Fruit fly (Drosophila melanogaster) whole organism, embryonic: ENCODE measurements around the gene CG43251.
A peak's percentile ranks its signal among the peaks of the same experiment; 100 is the strongest.

ENCODE experiments used
- BtbVII ChIP-seq: fragments of 200-800 bp; sonication (Bioruptor generic); optimal IDR thresholded peaks from 3 replicates; lab custom pipeline; 2017; ENCODE audit warnings: missing biosample characterization, mild to moderate bottlenecking, missing genetic modification characterization
- CG11695 ChIP-seq: fragments of 200-800 bp; sonication (Bioruptor generic); IDR thresholded peaks from 3 replicates; pipeline ENCODE4 v1.3.6; 2022; ENCODE audit warnings: missing biosample characterization, missing genetic modification characterization
- CG11723 ChIP-seq: fragments of 200-800 bp; sonication (Bioruptor generic); optimal IDR thresholded peaks from 2 replicates; lab custom pipeline; 2017; ENCODE audit warnings: missing biosample characterization, mild to moderate bottlenecking, missing genetic modification characterization
- CG13123 ChIP-seq: fragments of 200-800 bp; sonication (Bioruptor generic); optimal IDR thresholded peaks from 2 replicates; lab custom pipeline; 2016; ENCODE audit warnings: missing biosample characterization, missing genetic modification characterization
- CG13287 ChIP-seq: fragments of 200-800 bp; sonication (Bioruptor generic); IDR thresholded peaks from 2 replicates; pipeline ENCODE4 v1.3.6; 2022; ENCODE audit warnings: missing biosample characterization, missing genetic modification characterization; ENCODE audit not compliant: partially characterized antibody
- CG13296 ChIP-seq: fragments of 200-800 bp; sonication (Bioruptor generic); optimal IDR thresholded peaks from 3 replicates; lab custom pipeline; 2018; ENCODE audit warnings: missing biosample characterization, mild to moderate bottlenecking, missing genetic modification characterization
- CG14014 ChIP-seq: fragments of 200-800 bp; sonication (Bioruptor generic); IDR thresholded peaks from 2 replicates; pipeline ENCODE4 v1.3.6; 2022; ENCODE audit warnings: missing biosample characterization, missing genetic modification characterization
- CG14710 ChIP-seq: fragments of 200-800 bp; sonication (Bioruptor generic); optimal IDR thresholded peaks from 3 replicates; lab custom pipeline; 2019; ENCODE audit warnings: missing biosample characterization, mild to moderate bottlenecking, missing genetic modification characterization, moderate library complexity
- CG14965 ChIP-seq: fragments of 200-800 bp; sonication (Bioruptor generic); optimal IDR thresholded peaks from 2 replicates; lab custom pipeline; 2016; ENCODE audit warnings: missing biosample characterization, missing genetic modification characterization, borderline replicate concordance
- CG1529 ChIP-seq: fragments of 200-800 bp; sonication (Bioruptor generic); optimal IDR thresholded peaks from 3 replicates; lab custom pipeline; 2018; ENCODE audit warnings: missing biosample characterization, missing genetic modification characterization
- CG15514 ChIP-seq: fragments of 200-800 bp; sonication (Bioruptor generic); optimal IDR thresholded peaks from 3 replicates; lab custom pipeline; 2017; ENCODE audit warnings: missing biosample characterization, missing genetic modification characterization, mild to moderate bottlenecking, moderate library complexity, missing genetic modification reagents
- CG17829 ChIP-seq: fragments of 200-800 bp; optimal IDR thresholded peaks from 2 replicates; lab custom pipeline; 2019; ENCODE audit warnings: missing biosample characterization, mild to moderate bottlenecking, missing genetic modification characterization, moderate library complexity
- CG1792 ChIP-seq: fragments of 200-800 bp; sonication (Bioruptor generic); optimal IDR thresholded peaks from 2 replicates; lab custom pipeline; 2016; ENCODE audit warnings: missing biosample characterization, missing genetic modification characterization
- CG3726 ChIP-seq: fragments of 200-800 bp; sonication (Bioruptor generic); IDR thresholded peaks from 3 replicates; pipeline ENCODE4, ENCODE4 v1.3.6; 2022; ENCODE audit warnings: missing biosample characterization, missing genetic modification characterization
- CG4617 ChIP-seq: fragments of 200-800 bp; sonication (Bioruptor generic); optimal IDR thresholded peaks from 3 replicates; lab custom pipeline; 2016; ENCODE audit warnings: missing biosample characterization, missing genetic modification characterization, borderline replicate concordance
- CG6683 ChIP-seq: fragments of 200-800 bp; sonication (Bioruptor generic); optimal IDR thresholded peaks from 2 replicates; lab custom pipeline; 2017; ENCODE audit warnings: missing biosample characterization, mild to moderate bottlenecking, missing genetic modification characterization, missing genetic modification reagents
- CG7357 ChIP-seq: fragments of 200-800 bp; sonication (Bioruptor generic); IDR thresholded peaks from 3 replicates; pipeline ENCODE4 v1.3.6; 2022; ENCODE audit warnings: missing biosample characterization, missing genetic modification characterization
- CG7556 ChIP-seq: fragments of 200-800 bp; sonication (Bioruptor generic); optimal IDR thresholded peaks from 2 replicates; lab custom pipeline; 2017; ENCODE audit warnings: missing biosample characterization, mild to moderate bottlenecking, missing genetic modification characterization
- CTCF ChIP-seq: fragments of 200-800 bp; sonication (Bioruptor generic); optimal IDR thresholded peaks from 2 replicates; lab custom pipeline; 2017; ENCODE audit warnings: missing biosample characterization, mild to moderate bottlenecking, missing genetic modification characterization, moderate library complexity
- D ChIP-seq, 2 experiments: fragments of 200-800 bp in 1 of 2; fragments of >200 bp in 1 of 2; sonication (Bioruptor generic) in 1 of 2; optimal IDR thresholded peaks; 2 replicates in 1 of 2; 3 replicates in 1 of 2; lab custom pipeline; 2017; ENCODE audit warnings: mild to moderate bottlenecking in 1 of 2, missing biosample characterization in 1 of 2, missing genetic modification characterization in 1 of 2, missing genetic modification reagents in 1 of 2
- H15 ChIP-seq: fragments of 200-800 bp; sonication (Bioruptor generic); IDR thresholded peaks from 3 replicates; pipeline ENCODE4 v1.3.6; 2022; ENCODE audit warnings: missing biosample characterization, missing genetic modification characterization
- Hey ChIP-seq: fragments of 200-800 bp; sonication (Bioruptor generic); optimal IDR thresholded peaks from 3 replicates; lab custom pipeline; 2018; ENCODE audit warnings: missing biosample characterization, mild to moderate bottlenecking, missing genetic modification characterization
- HmgZ ChIP-seq: fragments of 200-800 bp; sonication (Bioruptor generic); optimal IDR thresholded peaks from 2 replicates; lab custom pipeline; 2018; ENCODE audit warnings: missing biosample characterization, mild to moderate bottlenecking, missing genetic modification characterization
- Hr3 ChIP-seq: fragments of 200-800 bp; sonication (Bioruptor generic); optimal IDR thresholded peaks from 3 replicates; lab custom pipeline; 2016; ENCODE audit warnings: missing biosample characterization, missing genetic modification characterization
- Hsf ChIP-seq: fragments of 200-800 bp; sonication (Bioruptor generic); optimal IDR thresholded peaks from 3 replicates; lab custom pipeline; 2016; ENCODE audit warnings: missing biosample characterization, missing genetic modification characterization
- Kr ChIP-seq: fragments of 200-800 bp; sonication (Bioruptor generic); optimal IDR thresholded peaks from 2 replicates; lab custom pipeline; 2017; ENCODE audit warnings: missing biosample characterization, mild to moderate bottlenecking, missing genetic modification characterization
- Rfx ChIP-seq: fragments of 200-800 bp; sonication (Bioruptor generic); IDR thresholded peaks from 2 replicates; pipeline ENCODE4 v1.3.6; 2022; ENCODE audit warnings: missing biosample characterization, missing genetic modification characterization
- Side ChIP-seq: fragments of 200-800 bp; sonication (Bioruptor generic); optimal IDR thresholded peaks from 2 replicates; lab custom pipeline; 2016; ENCODE audit warnings: missing biosample characterization, missing genetic modification characterization
- Spps ChIP-seq: fragments of 200-800 bp; sonication (Bioruptor generic); optimal IDR thresholded peaks from 2 replicates; lab custom pipeline; 2018; ENCODE audit warnings: missing biosample characterization, mild to moderate bottlenecking, missing genetic modification characterization
- Sry-β ChIP-seq: fragments of 200-800 bp; sonication (Bioruptor generic); optimal IDR thresholded peaks from 2 replicates; lab custom pipeline; 2018; ENCODE audit warnings: missing biosample characterization, mild to moderate bottlenecking, missing genetic modification characterization, moderate library complexity
- Tbp ChIP-seq: fragments of >200 bp; optimal IDR thresholded peaks from 2 replicates; lab custom pipeline; 2018; ENCODE audit warnings: missing biosample characterization, missing genetic modification characterization
- YL-1 ChIP-seq: fragments of 200-800 bp; sonication (Bioruptor generic); optimal IDR thresholded peaks from 3 replicates; lab custom pipeline; 2017; ENCODE audit warnings: missing biosample characterization, mild to moderate bottlenecking, missing genetic modification characterization
- amos ChIP-seq: fragments of 200-800 bp; sonication (Bioruptor generic); IDR thresholded peaks from 2 replicates; pipeline ENCODE4 v1.3.6; 2022; ENCODE audit warnings: missing biosample characterization, missing genetic modification characterization; ENCODE audit not compliant: partially characterized antibody
- ara ChIP-seq: fragments of 200-800 bp; sonication (Bioruptor generic); IDR thresholded peaks from 2 replicates; pipeline ENCODE4 v1.3.6; 2022; ENCODE audit warnings: missing biosample characterization, missing genetic modification characterization
- ci ChIP-seq: fragments of 200-800 bp; sonication (Bioruptor generic); IDR thresholded peaks from 3 replicates; pipeline ENCODE4 v1.3.6; 2022; ENCODE audit warnings: missing biosample characterization, missing genetic modification characterization
- dmrt99B ChIP-seq: fragments of 200-800 bp; sonication (Bioruptor generic); optimal IDR thresholded peaks from 2 replicates; lab custom pipeline; 2018; ENCODE audit warnings: missing biosample characterization, mild to moderate bottlenecking, missing genetic modification characterization, moderate library complexity
- ems ChIP-seq: fragments of 200-800 bp; sonication (Bioruptor generic); optimal IDR thresholded peaks from 3 replicates; lab custom pipeline; 2016; ENCODE audit warnings: missing biosample characterization, missing genetic modification characterization
- esg ChIP-seq: fragments of 200-800 bp; sonication (Bioruptor generic); conservative IDR thresholded peaks from 2 replicates; pipeline ENCODE4 v1.3.6; 2022; ENCODE audit warnings: missing biosample characterization, missing genetic modification characterization
- fd96Cb ChIP-seq: fragments of 200-800 bp; sonication (Bioruptor generic); optimal IDR thresholded peaks from 2 replicates; lab custom pipeline; 2018; ENCODE audit warnings: missing biosample characterization, mild to moderate bottlenecking, missing genetic modification characterization, moderate library complexity
- gfzf ChIP-seq: fragments of 200-800 bp; sonication (Bioruptor generic); optimal IDR thresholded peaks from 2 replicates; lab custom pipeline; 2016; ENCODE audit warnings: missing biosample characterization, mild to moderate bottlenecking, missing genetic modification characterization, moderate library complexity
- h ChIP-seq: fragments of >200 bp; optimal IDR thresholded peaks from 2 replicates; lab custom pipeline; 2017
- jing ChIP-seq: fragments of 200-800 bp; sonication (Bioruptor generic); optimal IDR thresholded peaks from 2 replicates; lab custom pipeline; 2018; ENCODE audit warnings: missing biosample characterization, mild to moderate bottlenecking, missing genetic modification characterization
- kah ChIP-seq: fragments of 200-800 bp; sonication (Bioruptor generic); optimal IDR thresholded peaks from 2 replicates; lab custom pipeline; 2018; ENCODE audit warnings: missing biosample characterization, mild to moderate bottlenecking, missing genetic modification characterization
- nom ChIP-seq: fragments of 200-800 bp; sonication (Bioruptor generic); optimal IDR thresholded peaks from 2 replicates; lab custom pipeline; 2017; ENCODE audit warnings: missing biosample characterization, missing genetic modification characterization, mild to moderate bottlenecking, moderate library complexity, missing genetic modification reagents
- pho ChIP-seq: fragments of 200-800 bp; sonication (Bioruptor generic); optimal IDR thresholded peaks from 2 replicates; lab custom pipeline; 2016; ENCODE audit warnings: missing biosample characterization, missing genetic modification characterization
- phol ChIP-seq: fragments of 200-800 bp; sonication (Bioruptor generic); optimal IDR thresholded peaks from 3 replicates; lab custom pipeline; 2018; ENCODE audit warnings: missing biosample characterization, mild to moderate bottlenecking, missing genetic modification characterization, moderate library complexity
- psq ChIP-seq: fragments of 200-800 bp; sonication (Bioruptor generic); optimal IDR thresholded peaks from 2 replicates; lab custom pipeline; 2017; ENCODE audit warnings: missing biosample characterization, missing genetic modification characterization
- sens ChIP-seq: fragments of 200-800 bp; sonication (Bioruptor generic); peaks from one replicate; lab custom pipeline; 2016; ENCODE audit warnings: missing biosample characterization, missing genetic modification characterization
- slp2 ChIP-seq: fragments of 200-800 bp; sonication (Bioruptor generic); optimal IDR thresholded peaks from 2 replicates; lab custom pipeline; 2016; ENCODE audit warnings: missing biosample characterization, missing genetic modification characterization
- sug ChIP-seq: fragments of 200-800 bp; optimal IDR thresholded peaks from 2 replicates; lab custom pipeline; 2019; ENCODE audit warnings: missing biosample characterization, mild to moderate bottlenecking, missing genetic modification characterization, moderate library complexity
- tin ChIP-seq: fragments of 200-800 bp; sonication (Bioruptor generic); optimal IDR thresholded peaks from 3 replicates; lab custom pipeline; 2016; ENCODE audit warnings: missing biosample characterization, missing genetic modification characterization
- zf30C ChIP-seq: fragments of 200-800 bp; sonication (Bioruptor generic); optimal IDR thresholded peaks from 3 replicates; lab custom pipeline; 2018; ENCODE audit warnings: missing biosample characterization, mild to moderate bottlenecking, missing genetic modification characterization

Gene CG43251

DNA sequence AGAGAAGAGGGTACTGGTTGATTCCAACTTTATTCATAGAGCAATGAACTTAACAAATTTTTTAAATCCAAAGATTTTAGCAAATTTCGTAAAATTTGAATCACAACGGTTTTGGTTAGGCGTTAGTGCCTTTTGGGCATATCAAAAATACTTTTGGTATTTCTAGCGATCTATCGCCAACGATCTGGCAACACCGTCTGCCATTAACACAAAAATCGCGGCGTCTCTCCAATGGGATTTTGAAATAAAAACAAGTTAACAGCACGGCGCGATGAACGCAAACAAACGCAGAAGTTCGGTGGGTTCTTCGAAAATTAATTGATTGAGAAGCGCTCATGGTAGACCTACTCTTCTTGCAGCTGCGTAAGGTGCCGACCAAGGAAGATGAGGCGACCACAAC, 41.5 kb downstream of the CG43251 start, which contains the start of gene Spc105R (continued):
- no peak for TF ChIP-seq psq (GFP tag; lab: Kevin White, UChicago)
- no peak for TF ChIP-seq CG14965 (GFP tag; lab: Kevin White, UChicago)
- TF ChIP-seq sug (tag; lab: Kevin White, UChicago): no peak
- no peak for TF ChIP-seq ara (GFP tag; lab: Robert Waterston, UW)
- TF ChIP-seq Sry-β: no peak
- TF ChIP-seq CG17829 (tag; lab: Kevin White, UChicago): peak; percentile 26
- no peak for TF ChIP-seq fd96Cb (tag; lab: Kevin White, UChicago)
- no peak for TF ChIP-seq CG13123 (GFP tag; lab: Kevin White, UChicago)
- TF ChIP-seq nom: no peak
- no peak for TF ChIP-seq CG7556 (GFP tag; lab: Kevin White, UChicago)
- TF ChIP-seq ci (GFP tag; lab: Robert Waterston, UW): no peak
- TF ChIP-seq pho (GFP tag; lab: Kevin White, UChicago): no peak
- TF ChIP-seq Hr3 (GFP tag; lab: Kevin White, UChicago): no peak
- no peak for TF ChIP-seq zf30C (GFP tag; lab: Kevin White, UChicago)
- peak; percentile 46 for TF ChIP-seq CTCF
- no peak for TF ChIP-seq Hsf (GFP tag; lab: Kevin White, UChicago)
- TF ChIP-seq Hey (tag; lab: Kevin White, UChicago): no peak
- no peak for TF ChIP-seq slp2
- TF ChIP-seq jing: no peak
- TF ChIP-seq dmrt99B (tag; lab: Kevin White, UChicago): no peak
- peak; percentile 86 for TF ChIP-seq gfzf (GFP tag; lab: Kevin White, UChicago)
- no peak for TF ChIP-seq ems (GFP tag; lab: Kevin White, UChicago)
- no peak for TF ChIP-seq CG3726
- TF ChIP-seq BtbVII (GFP tag; lab: Kevin White, UChicago): no peak
- no peak for TF ChIP-seq Spps
- TF ChIP-seq Kr (GFP tag; lab: Kevin White, UChicago): no peak
- no peak for TF ChIP-seq CG14014 (GFP tag; lab: Robert Waterston, UW)
- TF ChIP-seq HmgZ (tag; lab: Kevin White, UChicago): peak; percentile 7
- no peak for TF ChIP-seq CG1529 (GFP tag; lab: Kevin White, UChicago)
- TF ChIP-seq CG7357 (GFP tag; lab: Robert Waterston, UW): no peak
- TF ChIP-seq kah: no peak
- TF ChIP-seq esg: no peak
- TF ChIP-seq CG13287 (GFP tag; lab: Robert Waterston, UW): peak; percentile 56; the same call in 1 of the 2 replicates
- TF ChIP-seq D (optimal IDR thresholded peaks at IDR 0.05; lab: Kevin White, UChicago): no peak
- TF ChIP-seq D (GFP tag; optimal IDR thresholded peaks at IDR 0.05; lab: Kevin White, UChicago): no peak
- no peak for TF ChIP-seq sens (GFP tag; lab: Kevin White, UChicago)
- no peak for TF ChIP-seq CG11723
- TF ChIP-seq Rfx (GFP tag; lab: Robert Waterston, UW): no peak
- TF ChIP-seq CG4617 (GFP tag; lab: Kevin White, UChicago): peak; percentile 7
- peak; percentile 52 for TF ChIP-seq CG14710 (tag; lab: Kevin White, UChicago)
- TF ChIP-seq CG15514: peak; percentile 25
- TF ChIP-seq h: no peak
- TF ChIP-seq tin (GFP tag; lab: Kevin White, UChicago): no peak
- TF ChIP-seq CG13296 (GFP tag; lab: Kevin White, UChicago): no peak
- no peak for TF ChIP-seq CG11695
- TF ChIP-seq phol (tag; lab: Kevin White, UChicago): peak; percentile 72
- TF ChIP-seq H15: no peak
- peak; percentile 54 for TF ChIP-seq YL-1
- TF ChIP-seq Side: no peak
- no peak for TF ChIP-seq CG1792 (GFP tag; lab: Kevin White, UChicago)
- TF ChIP-seq Tbp: no peak
- TF ChIP-seq amos (GFP tag; lab: Robert Waterston, UW): peak; percentile 31; the same call in 1 of the 2 replicates
- TF ChIP-seq CG6683 (GFP tag; lab: Kevin White, UChicago): no peak
